Fruit fly (Drosophila melanogaster) whole organism, embryonic: ENCODE results near the gene MESR3.

Source experiments
- Atf6 ChIP-seq: fragments of 200-800 bp; sonication (Bioruptor generic); IDR thresholded peaks from 2 replicates; pipeline ENCODE4 v1.3.6; 2022; ENCODE audit warnings: missing biosample characterization, missing genetic modification characterization
- Bdp1 ChIP-seq: fragments of 200-800 bp; sonication (Bioruptor generic); optimal IDR thresholded peaks from 3 replicates; lab custom pipeline; 2016; ENCODE audit warnings: missing biosample characterization, missing genetic modification characterization
- C15 ChIP-seq: fragments of 200-800 bp; sonication (Bioruptor generic); IDR thresholded peaks from 3 replicates; pipeline ENCODE4 v1.3.6; 2022; ENCODE audit warnings: missing biosample characterization, missing genetic modification characterization
- CG12236 ChIP-seq: fragments of 200-800 bp; sonication (Bioruptor generic); optimal IDR thresholded peaks from 2 replicates; lab custom pipeline; 2016; ENCODE audit warnings: missing biosample characterization, missing genetic modification characterization
- CG13123 ChIP-seq: fragments of 200-800 bp; sonication (Bioruptor generic); optimal IDR thresholded peaks from 2 replicates; lab custom pipeline; 2016; ENCODE audit warnings: missing biosample characterization, missing genetic modification characterization
- CG16779 ChIP-seq: fragments of 200-800 bp; sonication (Bioruptor generic); IDR thresholded peaks from 2 replicates; pipeline ENCODE4 v1.3.6; 2022; ENCODE audit warnings: missing biosample characterization, missing genetic modification characterization
- CG2678 ChIP-seq: fragments of 200-800 bp; sonication (Bioruptor generic); optimal IDR thresholded peaks from 3 replicates; lab custom pipeline; 2019; ENCODE audit warnings: missing biosample characterization, mild to moderate bottlenecking, missing genetic modification characterization, moderate library complexity
- CG3065 ChIP-seq: fragments of 200-800 bp; sonication (Bioruptor generic); optimal IDR thresholded peaks from 2 replicates; lab custom pipeline; 2016; ENCODE audit warnings: missing biosample characterization, missing genetic modification characterization
- CG31224 ChIP-seq: fragments of 200-800 bp; sonication (Bioruptor generic); IDR thresholded peaks from 2 replicates; pipeline ENCODE4 v1.3.6; 2022; ENCODE audit warnings: missing biosample characterization, missing genetic modification characterization
- CG31388 ChIP-seq: fragments of 200-800 bp; sonication (Bioruptor generic); optimal IDR thresholded peaks from 2 replicates; lab custom pipeline; 2016; ENCODE audit warnings: missing biosample characterization, missing genetic modification characterization
- CG31441 ChIP-seq: fragments of 200-800 bp; sonication (Bioruptor generic); IDR thresholded peaks from 2 replicates; pipeline ENCODE4 v1.3.6; 2022; ENCODE audit warnings: missing biosample characterization, missing genetic modification characterization
- CG3281 ChIP-seq: fragments of 200-800 bp; sonication (Bioruptor generic); optimal IDR thresholded peaks from 3 replicates; lab custom pipeline; 2017; ENCODE audit warnings: missing biosample characterization, mild to moderate bottlenecking, missing genetic modification characterization
- CG3407 ChIP-seq: fragments of 200-800 bp; sonication (Bioruptor generic); optimal IDR thresholded peaks from 2 replicates; lab custom pipeline; 2018; ENCODE audit warnings: missing biosample characterization, mild to moderate bottlenecking, missing genetic modification characterization
- CG3726 ChIP-seq: fragments of 200-800 bp; sonication (Bioruptor generic); IDR thresholded peaks from 3 replicates; pipeline ENCODE4, ENCODE4 v1.3.6; 2022; ENCODE audit warnings: missing biosample characterization, missing genetic modification characterization
- CG6813 ChIP-seq: fragments of 200-800 bp; sonication (Bioruptor generic); optimal IDR thresholded peaks from 2 replicates; lab custom pipeline; 2017; ENCODE audit warnings: missing biosample characterization, missing genetic modification characterization, mild to moderate bottlenecking, moderate library complexity, missing genetic modification reagents
- CG6854 ChIP-seq: fragments of 200-800 bp; sonication (Bioruptor generic); optimal IDR thresholded peaks from 3 replicates; lab custom pipeline; 2017; ENCODE audit warnings: missing biosample characterization, mild to moderate bottlenecking, missing genetic modification characterization
- CG7372 ChIP-seq: fragments of 200-800 bp; sonication (Bioruptor generic); IDR thresholded peaks from 2 replicates; pipeline ENCODE4 v1.3.6; 2022; ENCODE audit warnings: missing biosample characterization, missing genetic modification characterization
- CG7745 ChIP-seq: fragments of 200-800 bp; sonication (Bioruptor generic); optimal IDR thresholded peaks from 2 replicates; lab custom pipeline; 2018; ENCODE audit warnings: missing biosample characterization, mild to moderate bottlenecking, missing genetic modification characterization, moderate library complexity
- CG8281 ChIP-seq: fragments of 200-800 bp; sonication (Bioruptor generic); optimal IDR thresholded peaks from 2 replicates; lab custom pipeline; 2018; ENCODE audit warnings: missing biosample characterization, mild to moderate bottlenecking, missing genetic modification characterization, moderate library complexity
- E2f2 ChIP-seq: fragments of 200-800 bp; sonication (Bioruptor generic); IDR thresholded peaks from 2 replicates; pipeline ENCODE4 v1.3.6; 2022; ENCODE audit warnings: missing biosample characterization, missing genetic modification characterization
- Gsc ChIP-seq: fragments of 200-800 bp; sonication (Bioruptor generic); IDR thresholded peaks from 2 replicates; pipeline ENCODE4 v1.3.6; 2022; ENCODE audit warnings: missing biosample characterization, missing genetic modification characterization
- H15 ChIP-seq: fragments of 200-800 bp; sonication (Bioruptor generic); IDR thresholded peaks from 3 replicates; pipeline ENCODE4 v1.3.6; 2022; ENCODE audit warnings: missing biosample characterization, missing genetic modification characterization
- HLHmδ ChIP-seq: fragments of 200-800 bp; sonication (Bioruptor generic); optimal IDR thresholded peaks from 2 replicates; lab custom pipeline; 2018; ENCODE audit warnings: missing biosample characterization, mild to moderate bottlenecking, missing genetic modification characterization, moderate library complexity
- Meics ChIP-seq: fragments of 200-800 bp; sonication (Bioruptor generic); optimal IDR thresholded peaks from 2 replicates; lab custom pipeline; 2017; ENCODE audit warnings: missing biosample characterization, mild to moderate bottlenecking, missing genetic modification characterization
- Neu2 ChIP-seq: fragments of 200-800 bp; sonication (Bioruptor generic); optimal IDR thresholded peaks from 3 replicates; lab custom pipeline; 2016; ENCODE audit warnings: missing biosample characterization, missing genetic modification characterization, borderline replicate concordance
- Poxn ChIP-seq: fragments of 200-800 bp; sonication (Bioruptor generic); IDR thresholded peaks from 2 replicates; pipeline ENCODE4 v1.3.6; 2022; ENCODE audit warnings: missing biosample characterization, missing genetic modification characterization
- Ptx1 ChIP-seq: fragments of 200-800 bp; sonication (Bioruptor generic); IDR thresholded peaks from 2 replicates; pipeline ENCODE4 v1.3.6; 2022; ENCODE audit warnings: missing biosample characterization, missing genetic modification characterization
- Six4 ChIP-seq: fragments of 200-800 bp; sonication (Bioruptor generic); optimal IDR thresholded peaks from 2 replicates; lab custom pipeline; 2016; ENCODE audit warnings: missing biosample characterization, missing genetic modification characterization
- Sry-β ChIP-seq: fragments of 200-800 bp; sonication (Bioruptor generic); optimal IDR thresholded peaks from 2 replicates; lab custom pipeline; 2018; ENCODE audit warnings: missing biosample characterization, mild to moderate bottlenecking, missing genetic modification characterization, moderate library complexity
- Taf1 ChIP-seq: fragments of 200-800 bp; sonication (Bioruptor generic); IDR thresholded peaks from 2 replicates; pipeline ENCODE4 v1.3.6; 2022; ENCODE audit warnings: missing biosample characterization, missing genetic modification characterization
- ash1 ChIP-seq: fragments of 200-800 bp; sonication (Bioruptor generic); optimal IDR thresholded peaks from 2 replicates; lab custom pipeline; 2018; ENCODE audit warnings: missing biosample characterization, mild to moderate bottlenecking, missing genetic modification characterization
- bigmax ChIP-seq: fragments of 200-800 bp; sonication (Bioruptor generic); optimal IDR thresholded peaks from 2 replicates; lab custom pipeline; 2018; ENCODE audit warnings: missing biosample characterization, mild to moderate bottlenecking, missing genetic modification characterization
- chinmo ChIP-seq: fragments of 200-800 bp; sonication (Bioruptor generic); IDR thresholded peaks from 4 replicates; pipeline ENCODE4 v1.3.6; 2022; ENCODE audit warnings: missing biosample characterization, missing genetic modification characterization; ENCODE audit not compliant: partially characterized antibody
- ci ChIP-seq: fragments of 200-800 bp; sonication (Bioruptor generic); IDR thresholded peaks from 3 replicates; pipeline ENCODE4 v1.3.6; 2022; ENCODE audit warnings: missing biosample characterization, missing genetic modification characterization
- crol ChIP-seq: fragments of 200-800 bp; sonication (Bioruptor generic); IDR thresholded peaks from 2 replicates; pipeline ENCODE4 v1.3.6; 2022; ENCODE audit warnings: missing biosample characterization, missing genetic modification characterization
- dan ChIP-seq: fragments of 200-800 bp; sonication (Bioruptor generic); IDR thresholded peaks from 2 replicates; pipeline ENCODE4 v1.3.6; 2022; ENCODE audit warnings: missing biosample characterization, missing genetic modification characterization
- disco-r ChIP-seq: fragments of 200-800 bp; sonication (Bioruptor generic); optimal IDR thresholded peaks from 2 replicates; lab custom pipeline; 2016; ENCODE audit warnings: missing biosample characterization, missing genetic modification characterization
- emc ChIP-seq: fragments of 200-800 bp; sonication (Bioruptor generic); optimal IDR thresholded peaks from 2 replicates; lab custom pipeline; 2016; ENCODE audit warnings: missing biosample characterization, missing genetic modification characterization
- fd102C ChIP-seq: fragments of 200-800 bp; sonication (Bioruptor generic); optimal IDR thresholded peaks from 2 replicates; lab custom pipeline; 2018; ENCODE audit warnings: missing biosample characterization, mild to moderate bottlenecking, missing genetic modification characterization, moderate library complexity
- fd96Cb ChIP-seq: fragments of 200-800 bp; sonication (Bioruptor generic); optimal IDR thresholded peaks from 2 replicates; lab custom pipeline; 2018; ENCODE audit warnings: missing biosample characterization, mild to moderate bottlenecking, missing genetic modification characterization, moderate library complexity
- grn ChIP-seq: fragments of 200-800 bp; sonication (Bioruptor generic); optimal IDR thresholded peaks from 3 replicates; lab custom pipeline; 2017; ENCODE audit warnings: missing biosample characterization, missing genetic modification characterization
- gro ChIP-seq: fragments of 200-800 bp; sonication (Bioruptor generic); optimal IDR thresholded peaks from 2 replicates; lab custom pipeline; 2016; ENCODE audit warnings: missing biosample characterization, missing genetic modification characterization
- ken ChIP-seq: fragments of 200-800 bp; sonication (Bioruptor generic); IDR thresholded peaks from 3 replicates; pipeline ENCODE4 v1.3.6; 2022; ENCODE audit warnings: missing biosample characterization, missing genetic modification characterization
- klu ChIP-seq: fragments of 200-800 bp; sonication (Bioruptor generic); IDR thresholded peaks from 2 replicates; pipeline ENCODE4 v1.3.6; 2022; ENCODE audit warnings: missing biosample characterization, missing genetic modification characterization
- pita ChIP-seq: fragments of 200-800 bp; sonication (Bioruptor generic); optimal IDR thresholded peaks from 2 replicates; lab custom pipeline; 2017; ENCODE audit warnings: missing biosample characterization, mild to moderate bottlenecking, missing genetic modification characterization
- pzg ChIP-seq: fragments of 200-800 bp; sonication (Bioruptor generic); optimal IDR thresholded peaks from 3 replicates; lab custom pipeline; 2018; ENCODE audit warnings: missing biosample characterization, mild to moderate bottlenecking, missing genetic modification characterization, moderate library complexity
- ranshi ChIP-seq: fragments of 200-800 bp; sonication (Bioruptor generic); IDR thresholded peaks from 2 replicates; pipeline ENCODE4 v1.3.6; 2022; ENCODE audit warnings: missing biosample characterization, missing genetic modification characterization
- sob ChIP-seq: fragments of 200-800 bp; sonication (Bioruptor generic); IDR thresholded peaks from 2 replicates; pipeline ENCODE4 v1.3.6; 2022; ENCODE audit warnings: missing biosample characterization, missing genetic modification characterization
- wdn ChIP-seq: fragments of 200-800 bp; sonication (Bioruptor generic); IDR thresholded peaks from 2 replicates; pipeline ENCODE4 v1.3.6; 2022; ENCODE audit warnings: missing biosample characterization, missing genetic modification characterization
- wor ChIP-seq: fragments of 200-800 bp; sonication (Bioruptor generic); IDR thresholded peaks from 2 replicates; pipeline ENCODE4 v1.3.6; 2022; ENCODE audit warnings: missing biosample characterization, missing genetic modification characterization
- zfh1 ChIP-seq: fragments of 200-800 bp; sonication (Bioruptor generic); IDR thresholded peaks from 3 replicates; pipeline ENCODE4 v1.3.6; 2022; ENCODE audit warnings: missing biosample characterization, missing genetic modification characterization

MESR3 gene

dm6 chr2L:18626987-18627386, 9.9 kb downstream of the MESR3 start (continued):
- TF ChIP-seq CG12236 (GFP tag; lab: Kevin White, UChicago) (peak; percentile 92), chinmo (GFP tag; lab: Robert Waterston, UW) (no peak), fd96Cb (tag; lab: Kevin White, UChicago) (peak; percentile 36), Six4 (GFP tag; lab: Kevin White, UChicago) (peak; percentile 48), ranshi (GFP tag; lab: Robert Waterston, UW) (peak; percentile 78; the same call in 1 of the 2 replicates), fd102C (peak; percentile 65), ci (peak; percentile 87), CG31388 (GFP tag; lab: Kevin White, UChicago) (peak; percentile 60), HLHmδ (GFP tag; lab: Kevin White, UChicago) (no peak), bigmax (GFP tag; lab: Kevin White, UChicago) (peak; percentile 76), wor (GFP tag; lab: Robert Waterston, UW) (no peak), C15 (GFP tag; lab: Robert Waterston, UW) (peak; percentile 56; the same call in 1 of the 3 replicates), dan (GFP tag; lab: Robert Waterston, UW) (no peak), CG3726 (0 out of 3 replicates have a peak, but pooled peaks have one; percentile 50), CG8281 (tag; lab: Kevin White, UChicago) (peak; percentile 52), CG2678 (tag; lab: Kevin White, UChicago) (peak; percentile 87), Atf6 (GFP tag; lab: Robert Waterston, UW) (peak; percentile 88), CG7745 (tag; lab: Kevin White, UChicago) (peak; percentile 42), CG16779 (GFP tag; lab: Robert Waterston, UW) (peak; percentile 37; the same call in 1 of the 2 replicates), emc (GFP tag; lab: Kevin White, UChicago) (peak; percentile 49), CG3281 (GFP tag; lab: Kevin White, UChicago) (peak; percentile 89), CG3065 (GFP tag; lab: Kevin White, UChicago) (peak; percentile 72), Gsc (no peak), crol (peak; percentile 35; the same call in 1 of the 2 replicates), grn (peak; percentile 87), pzg (GFP tag; lab: Kevin White, UChicago) (no peak), pita (no peak), zfh1 (peak; percentile 67; the same call in 2 of the 3 replicates), Neu2 (no peak), sob (GFP tag; lab: Robert Waterston, UW) (peak; percentile 87), CG13123 (GFP tag; lab: Kevin White, UChicago) (peak; percentile 81), CG31224 (GFP tag; lab: Robert Waterston, UW) (peak; percentile 50; the same call in 1 of the 2 replicates), ken (GFP tag; lab: Robert Waterston, UW) (0 out of 3 replicates have a peak, but pooled peaks have one; percentile 46), Taf1 (GFP tag; lab: Robert Waterston, UW) (0 out of 2 replicates have a peak, but pooled peaks have one; percentile 9), H15 (GFP tag; lab: Robert Waterston, UW) (no peak), Meics (GFP tag; lab: Kevin White, UChicago) (peak; percentile 85), Poxn (GFP tag; lab: Robert Waterston, UW) (no peak), CG6854 (GFP tag; lab: Kevin White, UChicago) (peak; percentile 74), Sry-β (GFP tag; lab: Kevin White, UChicago) (peak; percentile 53), Ptx1 (GFP tag; lab: Robert Waterston, UW) (0 out of 2 replicates have a peak, but pooled peaks have one; percentile 11), CG7372 (no peak), CG31441 (GFP tag; lab: Robert Waterston, UW) (peak; percentile 59; the same call in 1 of the 2 replicates), wdn (GFP tag; lab: Robert Waterston, UW) (peak; percentile 59; the same call in 1 of the 2 replicates), gro (peak; percentile 89), ash1 (GFP tag; lab: Kevin White, UChicago) (peak; percentile 61), CG6813 (GFP tag; lab: Kevin White, UChicago) (peak; percentile 91), klu (GFP tag; lab: Robert Waterston, UW) (no peak), Bdp1 (GFP tag; lab: Kevin White, UChicago) (peak; percentile 82), disco-r (GFP tag; lab: Kevin White, UChicago) (peak; percentile 76), CG3407 (peak; percentile 92), E2f2 (GFP tag; lab: Robert Waterston, UW) (peak; percentile 47; the same call in 1 of the 2 replicates)
